Fruit fly (Drosophila melanogaster): ENCODE data around the gene kmg.

The kmg gene

DNA sequence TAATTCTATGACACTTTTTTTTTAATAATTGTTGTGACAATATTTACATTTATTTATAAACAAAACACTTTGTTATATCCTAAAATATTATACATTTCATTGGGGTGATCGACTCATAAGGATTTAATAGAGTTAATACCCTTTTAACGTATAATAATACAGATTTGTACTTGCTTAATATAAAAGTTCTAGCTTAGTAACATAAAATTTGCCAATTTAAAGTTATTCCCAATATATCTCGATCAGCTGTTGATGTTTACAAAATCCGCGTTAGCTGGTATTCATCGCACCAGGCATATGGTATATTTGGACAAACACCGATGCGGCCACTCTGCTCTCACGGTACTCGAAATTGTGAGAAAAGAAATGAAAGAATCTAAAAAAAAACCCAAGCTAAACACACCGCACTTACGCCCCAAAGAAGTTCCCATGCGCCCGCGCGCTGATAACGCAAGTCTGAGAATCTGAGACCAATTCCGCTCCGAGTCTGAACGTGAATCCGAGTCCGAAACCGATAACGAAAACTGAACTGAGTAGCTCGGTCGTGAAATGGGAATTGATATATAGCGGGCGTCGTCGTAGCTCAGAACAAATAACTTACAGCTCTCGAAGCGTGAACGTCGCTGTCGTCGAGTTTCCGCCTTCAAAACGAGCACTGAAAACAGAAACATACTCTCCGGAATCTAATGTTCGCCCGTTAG lies 43.3 kb downstream of the kmg start, which contains the start of gene Pect (continued):
- TF ChIP-seq slou (GFP tag; optimal IDR thresholded peaks at IDR 0.05) (no peak), jumu (GFP tag; optimal IDR thresholded peaks at IDR 0.05) (no peak), sim (GFP tag; IDR thresholded peaks at IDR 0.05) (no peak), Atf6 (GFP tag; IDR thresholded peaks at IDR 0.05) (no peak), pita (GFP tag; optimal IDR thresholded peaks at IDR 0.05) (no peak), Ptx1 (GFP tag; IDR thresholded peaks at IDR 0.05) (peak; percentile 60), CG31224 (GFP tag; IDR thresholded peaks at IDR 0.05) (no peak), YL-1 (GFP tag; optimal IDR thresholded peaks at IDR 0.05) (no peak), Bdp1 (GFP tag; optimal IDR thresholded peaks at IDR 0.05) (no peak), h (optimal IDR thresholded peaks at IDR 0.05) (no peak), nau (GFP tag; optimal IDR thresholded peaks at IDR 0.05) (no peak), Fer1 (GFP tag; optimal IDR thresholded peaks at IDR 0.05) (peak; percentile 66), eyg (GFP tag; optimal IDR thresholded peaks at IDR 0.05) (no peak), CG11247 (GFP tag; IDR thresholded peaks at IDR 0.05) (no peak), wdn (GFP tag; IDR thresholded peaks at IDR 0.05) (no peak), inv (GFP tag; IDR thresholded peaks at IDR 0.05; ENCODE audit: partially characterized antibody) (peak; percentile 44; the same call in 1 of the 2 replicates), Aef1 (GFP tag; IDR thresholded peaks at IDR 0.05) (no peak), gsb (GFP tag; IDR thresholded peaks at IDR 0.05) (no peak), Sry-δ (GFP tag; optimal IDR thresholded peaks at IDR 0.05) (peak; percentile 53), CG15011 (GFP tag; optimal IDR thresholded peaks at IDR 0.05) (no peak), CG11093 (GFP tag; IDR thresholded peaks at IDR 0.05) (no peak), CG4404 (GFP tag; IDR thresholded peaks at IDR 0.05) (no peak), CG42726 (GFP tag; IDR thresholded peaks at IDR 0.05; ENCODE audit: partially characterized antibody) (no peak), Rfx (GFP tag; IDR thresholded peaks at IDR 0.05) (peak; percentile 27; the same call in 1 of the 2 replicates), CG12391 (tag; optimal IDR thresholded peaks at IDR 0.05) (peak; percentile 63), CG4820 (GFP tag; optimal IDR thresholded peaks at IDR 0.05) (no peak), CG4360 (GFP tag; IDR thresholded peaks at IDR 0.05) (no peak), CG5953 (GFP tag; IDR thresholded peaks at IDR 0.05) (no peak), gce (GFP tag; IDR thresholded peaks at IDR 0.05) (no peak), ase (GFP tag; IDR thresholded peaks at IDR 0.05) (no peak), grau (tag; optimal IDR thresholded peaks at IDR 0.05) (peak; percentile 20), CG12299 (tag; optimal IDR thresholded peaks at IDR 0.05) (peak; percentile 49), Dip3 (GFP tag; optimal IDR thresholded peaks at IDR 0.05) (no peak), CG31388 (GFP tag; optimal IDR thresholded peaks at IDR 0.05) (no peak), ems (GFP tag; optimal IDR thresholded peaks at IDR 0.05) (no peak), ara (GFP tag; IDR thresholded peaks at IDR 0.05) (no peak), dm (GFP tag; optimal IDR thresholded peaks at IDR 0.05) (peak; percentile 64), so (GFP tag; IDR thresholded peaks at IDR 0.05) (peak; percentile 66; the same call in 1 of the 3 replicates), Dad (GFP tag; optimal IDR thresholded peaks at IDR 0.05) (no peak), CG7786 (GFP tag; optimal IDR thresholded peaks at IDR 0.05) (no peak), CG12104 (GFP tag; optimal IDR thresholded peaks at IDR 0.05) (peak; percentile 8), sens-2 (GFP tag; IDR thresholded peaks at IDR 0.05) (no peak), Antp (GFP tag; optimal IDR thresholded peaks at IDR 0.05) (peak; percentile 24), luna (GFP tag; optimal IDR thresholded peaks at IDR 0.05) (no peak), ap (GFP tag; IDR thresholded peaks at IDR 0.05) (no peak), CG4424 (GFP tag; optimal IDR thresholded peaks at IDR 0.05) (no peak), Dbx (GFP tag; IDR thresholded peaks at IDR 0.05) (no peak; the same call in 2 of the 3 replicates), Chrac-16 (GFP tag; optimal IDR thresholded peaks at IDR 0.05) (no peak), BtbVII (GFP tag; optimal IDR thresholded peaks at IDR 0.05) (peak; percentile 4), salm (tag; optimal IDR thresholded peaks at IDR 0.05) (no peak), slp2 (GFP tag; optimal IDR thresholded peaks at IDR 0.05) (no peak), CG14050 (GFP tag; IDR thresholded peaks at IDR 0.05) (no peak), CG12071 (GFP tag; optimal IDR thresholded peaks at IDR 0.05) (no peak)

All from whole organism, embryonic.